Fruit fly (Drosophila melanogaster): ENCODE measurements around the gene Cpr78Ca.

The Cpr78Ca gene

DNA sequence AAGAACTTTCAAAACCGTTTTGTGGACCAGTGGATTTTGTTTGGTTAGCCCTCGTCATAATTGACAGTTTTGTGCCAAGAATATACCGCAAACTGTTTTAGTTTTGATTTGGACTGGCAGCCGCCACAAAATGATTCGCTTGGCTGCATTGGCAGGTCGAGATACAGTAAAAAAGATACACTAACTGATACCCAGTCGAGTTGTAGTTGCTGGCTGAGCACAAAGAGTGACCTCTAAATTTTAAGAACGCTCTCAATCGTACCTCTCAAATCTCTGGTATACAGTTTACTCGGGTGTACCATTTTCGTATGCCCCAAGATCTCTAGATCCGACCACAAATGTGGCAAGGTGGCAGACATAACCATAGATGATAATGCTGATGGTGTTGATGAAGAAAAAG, 49.6 kb downstream of the Cpr78Ca start:
- no peak for TF ChIP-seq fd59A (GFP tag; optimal IDR thresholded peaks at IDR 0.05)
- no peak for TF ChIP-seq CG11902 (GFP tag; optimal IDR thresholded peaks at IDR 0.05)
- TF ChIP-seq pdm3 (GFP tag; optimal IDR thresholded peaks at IDR 0.05), result no peak
- TF ChIP-seq CG11762 (GFP tag; optimal IDR thresholded peaks at IDR 0.05; ENCODE audit: insufficient read depth), result no peak
- TF ChIP-seq Sox14 (GFP tag; optimal IDR thresholded peaks at IDR 0.05), result no peak
- TF ChIP-seq ss (GFP tag; optimal IDR thresholded peaks at IDR 0.05), result no peak
- TF ChIP-seq CG8319 (GFP tag; optimal IDR thresholded peaks at IDR 0.05), result no peak
- TF ChIP-seq CG10631 (GFP tag; optimal IDR thresholded peaks at IDR 0.05), result no peak
- no peak for TF ChIP-seq CG1621 (tag; optimal IDR thresholded peaks at IDR 0.05)
- TF ChIP-seq CG4318 (GFP tag; optimal IDR thresholded peaks at IDR 0.05), result no peak
- no peak for TF ChIP-seq Sox15 (GFP tag; optimal IDR thresholded peaks at IDR 0.05)
- no peak for TF ChIP-seq CG8632 (GFP tag; optimal IDR thresholded peaks at IDR 0.05)
- TF ChIP-seq vri (GFP tag; optimal IDR thresholded peaks at IDR 0.05), result no peak

Data from whole organism, prepupa.